Worm (Caenorhabditis elegans) whole organism, L4/young adult: ENCODE measurements around the gene hum-10.

Experiments
- W03F9.2 ChIP-seq: fragments of 150-350 bp; optimal IDR thresholded peaks from 2 replicates; lab custom pipeline; 2014; ENCODE audit warnings: missing biosample characterization, missing genetic modification characterization
- dao-5 ChIP-seq: sonication (generic microtip); optimal IDR thresholded peaks from 2 replicates; lab custom pipeline; 2016; ENCODE audit warnings: missing genotype, missing genetic modification characterization, moderate library complexity, missing compliant biosample characterization
- him-1 ChIP-seq: sonication (generic microtip); optimal IDR thresholded peaks from 2 replicates; lab custom pipeline; 2016; ENCODE audit warnings: missing genotype, missing genetic modification reagents, missing genetic modification characterization, missing compliant biosample characterization

ce11 chrX:4809753-4810424 is 27.8 kb upstream of the hum-10 start:
- TF ChIP-seq dao-5 (tag; lab: Kevin White, UChicago) (no peak), W03F9.2 (tag; lab: Kevin White, UChicago) (no peak), him-1 (tag; lab: Kevin White, UChicago) (no peak)
